Worm (Caenorhabditis elegans) whole organism, midembryonic: ENCODE measurements around the gene C24H12.8.
"Not testable (repeated sequence)": the region's sequence is repeated elsewhere in the genome, so short reads cannot be mapped to it uniquely, and the experiment has no call there.

Source experiments
- T22C8.4 ChIP-seq: fragments of 200-800 bp; sonication (Bioruptor generic); IDR thresholded peaks from 2 replicates; pipeline ENCODE4 v1.3.6; 2022; ENCODE audit warnings: missing genetic modification characterization, missing compliant biosample characterization
- flt-1 ChIP-seq: fragments of 200-800 bp; sonication (Bioruptor generic); IDR thresholded peaks from 2 replicates; pipeline ENCODE4 v1.3.6; 2022; ENCODE audit warnings: missing genetic modification characterization, missing compliant biosample characterization
- klf-2 ChIP-seq: fragments of 200-800 bp; sonication (Bioruptor generic); conservative IDR thresholded peaks from 2 replicates; pipeline ENCODE4 v1.3.6; 2022; ENCODE audit warnings: missing genetic modification reagents, missing genetic modification characterization, missing compliant biosample characterization
- med-1 ChIP-seq: sonication (generic microtip); optimal IDR thresholded peaks from 2 replicates; lab custom pipeline; 2017; ENCODE audit warnings: missing genetic modification characterization, mild to moderate bottlenecking, missing compliant biosample characterization, antibody characterized with exemption, missing genetic modification reagents; ENCODE audit not compliant: insufficient read depth
- ref-1 ChIP-seq: fragments of 200-800 bp; sonication (Bioruptor generic); conservative IDR thresholded peaks from 2 replicates; pipeline ENCODE4 v1.3.6; 2022; ENCODE audit warnings: missing genetic modification reagents, missing genetic modification characterization, missing compliant biosample characterization
- tab-1 ChIP-seq: fragments of 200-800 bp; sonication (Bioruptor generic); IDR thresholded peaks from 2 replicates; pipeline ENCODE4 v1.3.6; 2022; ENCODE audit warnings: missing genetic modification characterization, missing compliant biosample characterization

DNA sequence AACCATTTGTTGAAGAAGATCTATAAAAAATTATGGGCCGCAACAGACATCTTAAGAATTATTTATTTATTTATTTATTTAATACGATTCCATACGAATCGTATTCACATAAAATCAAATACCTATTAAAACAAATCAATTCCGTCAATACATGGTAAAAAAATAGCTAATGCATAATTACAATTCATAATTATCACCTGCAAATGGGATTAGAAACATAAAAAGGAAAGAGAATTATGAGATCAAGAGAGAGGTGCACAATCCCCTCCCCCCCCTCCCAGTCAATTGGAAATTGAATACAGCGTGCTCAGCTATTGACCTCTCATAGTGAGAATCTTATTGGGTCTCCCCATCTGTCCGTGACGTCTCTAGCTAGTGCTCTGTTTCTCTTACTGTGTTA, 18.1 kb upstream of the C24H12.8 start, which contains the start of gene C24H12.1:
- not testable (repeated sequence) for TF ChIP-seq tab-1 (GFP tag; lab: Robert Waterston, UW); klf-2; flt-1 (GFP tag; lab: Robert Waterston, UW); ref-1 (GFP tag; lab: Robert Waterston, UW); med-1 (GFP tag; lab: Kevin White, UChicago); T22C8.4 (GFP tag; lab: Robert Waterston, UW)
